Worm (Caenorhabditis elegans) whole organism, midembryonic: ENCODE results near the gene K10D6.4.
A peak's percentile ranks its signal among the peaks of the same experiment; 100 is the strongest.

Source experiments
- T22C8.4 ChIP-seq: fragments of 200-800 bp; sonication (Bioruptor generic); IDR thresholded peaks from 2 replicates; pipeline ENCODE4 v1.3.6; 2022; ENCODE audit warnings: missing genetic modification characterization, missing compliant biosample characterization
- cog-1 ChIP-seq: sonication (generic microtip); optimal IDR thresholded peaks from 2 replicates; lab custom pipeline; 2016; ENCODE audit warnings: missing genetic modification characterization, missing compliant biosample characterization
- flt-1 ChIP-seq: fragments of 200-800 bp; sonication (Bioruptor generic); IDR thresholded peaks from 2 replicates; pipeline ENCODE4 v1.3.6; 2022; ENCODE audit warnings: missing genetic modification characterization, missing compliant biosample characterization
- klf-2 ChIP-seq: fragments of 200-800 bp; sonication (Bioruptor generic); conservative IDR thresholded peaks from 2 replicates; pipeline ENCODE4 v1.3.6; 2022; ENCODE audit warnings: missing genetic modification reagents, missing genetic modification characterization, missing compliant biosample characterization
- med-1 ChIP-seq: sonication (generic microtip); optimal IDR thresholded peaks from 2 replicates; lab custom pipeline; 2017; ENCODE audit warnings: missing genetic modification characterization, mild to moderate bottlenecking, missing compliant biosample characterization, antibody characterized with exemption, missing genetic modification reagents; ENCODE audit not compliant: insufficient read depth
- ref-1 ChIP-seq: fragments of 200-800 bp; sonication (Bioruptor generic); conservative IDR thresholded peaks from 2 replicates; pipeline ENCODE4 v1.3.6; 2022; ENCODE audit warnings: missing genetic modification reagents, missing genetic modification characterization, missing compliant biosample characterization
- tab-1 ChIP-seq: fragments of 200-800 bp; sonication (Bioruptor generic); IDR thresholded peaks from 2 replicates; pipeline ENCODE4 v1.3.6; 2022; ENCODE audit warnings: missing genetic modification characterization, missing compliant biosample characterization
- ztf-23 ChIP-seq: fragments of 200-800 bp; sonication (Bioruptor generic); IDR thresholded peaks from 2 replicates; pipeline ENCODE4 v1.3.6; 2022; ENCODE audit warnings: missing genetic modification reagents, missing genetic modification characterization, missing compliant biosample characterization
- ztf-29 ChIP-seq: fragments of 200-800 bp; sonication (Bioruptor generic); IDR thresholded peaks from 2 replicates; pipeline ENCODE4 v1.3.6; 2022; ENCODE audit warnings: missing genetic modification reagents, missing genetic modification characterization, missing compliant biosample characterization

Gene K10D6.4

ce11 chrV:11220415-11220814 is 18.7 kb downstream of the K10D6.4 start:
- no peak for TF ChIP-seq ref-1 (GFP tag; lab: Robert Waterston, UW)
- TF ChIP-seq T22C8.4, result no peak
- no peak for TF ChIP-seq ztf-29 (GFP tag; lab: Robert Waterston, UW)
- no peak for TF ChIP-seq med-1 (GFP tag; lab: Kevin White, UChicago)
- no peak for TF ChIP-seq cog-1 (tag; lab: Kevin White, UChicago)
- no peak for TF ChIP-seq tab-1
- TF ChIP-seq klf-2 (GFP tag; lab: Robert Waterston, UW), result no peak
- TF ChIP-seq ztf-23 (GFP tag; lab: Robert Waterston, UW), result no peak
- no peak for TF ChIP-seq flt-1 (GFP tag; lab: Robert Waterston, UW)

- TF ChIP-seq ztf-29 (GFP tag; lab: Robert Waterston, UW) (no peak), T22C8.4 (no peak)
Observed at ce11 chrV:11220936-11221335, 19.2 kb downstream of the K10D6.4 start, which contains the start of gene T19B10.2. Gene T19B10.2 (plus strand): TSS chrV:11221302.

- TF ChIP-seq ztf-29 (GFP tag; lab: Robert Waterston, UW) (no peak), med-1 (GFP tag; lab: Kevin White, UChicago) (no peak), ztf-23 (GFP tag; lab: Robert Waterston, UW) (no peak), ref-1 (GFP tag; lab: Robert Waterston, UW) (no peak), tab-1 (no peak), flt-1 (GFP tag; lab: Robert Waterston, UW) (no peak)
Observed at ce11 chrV:11223698-11224097, 22.0 kb downstream of the K10D6.4 start.

ce11 chrV:11225981-11226380 is 24.3 kb downstream of the K10D6.4 start, which contains the start of gene bgal-1:
Gene bgal-1 (minus strand): TSS chrV:11226018.
- TF ChIP-seq ref-1 (GFP tag; lab: Robert Waterston, UW) (no peak), ztf-23 (GFP tag; lab: Robert Waterston, UW) (no peak), med-1 (GFP tag; lab: Kevin White, UChicago) (no peak), ztf-29 (GFP tag; lab: Robert Waterston, UW) (no peak), T22C8.4 (no peak), klf-2 (GFP tag; lab: Robert Waterston, UW) (no peak), cog-1 (tag; lab: Kevin White, UChicago) (no peak), flt-1 (GFP tag; lab: Robert Waterston, UW) (no peak), tab-1 (no peak)

DNA sequence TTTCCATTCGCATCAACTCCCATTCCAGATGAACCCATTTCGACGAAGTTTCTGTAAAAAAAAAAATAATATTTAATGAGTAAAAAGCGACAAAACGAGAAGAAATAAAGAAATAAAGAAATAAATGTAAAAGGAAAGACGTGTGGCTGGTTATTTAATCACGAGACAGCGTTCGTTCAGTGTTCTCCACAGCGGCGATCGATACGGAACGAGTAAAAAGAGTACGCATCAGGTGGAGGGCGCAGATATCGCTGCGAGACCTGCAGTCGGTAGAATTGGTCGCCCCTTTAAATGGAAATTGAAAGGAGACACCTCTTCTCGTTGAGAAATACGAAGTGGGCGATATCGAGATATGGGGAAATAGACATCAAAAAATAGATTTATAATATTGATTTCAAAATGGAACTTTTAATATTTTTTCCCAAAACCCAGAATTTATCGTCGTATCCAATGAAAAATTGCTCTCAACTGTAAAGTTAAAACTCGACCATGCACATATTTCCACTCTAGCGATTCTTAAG is 27.0 kb downstream of the K10D6.4 start, which contains the start of gene pqn-70:
TSS of gene pqn-70 (minus strand) at position 51 of the 521 bp plus-strand sequence.
- TF ChIP-seq ztf-29 (GFP tag; lab: Robert Waterston, UW), result no peak
- peak; percentile 90 for TF ChIP-seq T22C8.4
- peak; percentile 57; the same call in 1 of the 2 replicates for TF ChIP-seq ztf-23 (GFP tag; lab: Robert Waterston, UW)
- TF ChIP-seq ref-1 (GFP tag; lab: Robert Waterston, UW), result no peak
- peak; percentile 67; the same call in 1 of the 2 replicates for TF ChIP-seq flt-1 (GFP tag; lab: Robert Waterston, UW)
- TF ChIP-seq cog-1 (tag; lab: Kevin White, UChicago), result peak; percentile 61
- no peak for TF ChIP-seq tab-1

DNA sequence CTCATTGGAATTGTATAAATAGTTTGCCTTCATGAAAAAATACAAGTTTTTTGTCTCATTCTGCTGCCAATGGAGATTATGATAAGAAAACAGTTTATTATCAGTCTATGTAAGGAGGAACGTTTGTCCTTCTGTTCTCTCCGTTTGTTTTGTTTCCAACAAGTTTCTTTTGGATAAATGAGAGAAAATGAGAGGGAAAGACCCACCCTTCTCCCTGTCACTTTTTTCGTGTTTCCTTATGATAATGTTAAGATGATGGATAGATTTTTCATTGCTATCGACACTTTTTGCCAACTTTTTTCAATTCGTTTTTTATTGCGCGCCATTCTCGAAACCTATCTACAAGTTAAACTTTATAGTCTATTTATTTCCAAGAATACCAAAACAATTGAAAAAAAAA is 29.5 kb downstream of the K10D6.4 start:
- TF ChIP-seq klf-2 (GFP tag; lab: Robert Waterston, UW), result no peak
- no peak for TF ChIP-seq ztf-29 (GFP tag; lab: Robert Waterston, UW)
- TF ChIP-seq ztf-23 (GFP tag; lab: Robert Waterston, UW), result no peak
- no peak for TF ChIP-seq flt-1 (GFP tag; lab: Robert Waterston, UW)
- TF ChIP-seq med-1 (GFP tag; lab: Kevin White, UChicago), result no peak
- no peak for TF ChIP-seq ref-1 (GFP tag; lab: Robert Waterston, UW)
- no peak for TF ChIP-seq cog-1 (tag; lab: Kevin White, UChicago)
- TF ChIP-seq tab-1, result no peak
- no peak for TF ChIP-seq T22C8.4

ce11 chrV:11234350-11234749 is 32.6 kb downstream of the K10D6.4 start, which contains the start of gene T19B10.5:
Gene T19B10.5 (plus strand): TSS chrV:11234650.
- no peak for TF ChIP-seq ztf-23 (GFP tag; lab: Robert Waterston, UW)
- TF ChIP-seq klf-2 (GFP tag; lab: Robert Waterston, UW), result no peak
- TF ChIP-seq ztf-29 (GFP tag; lab: Robert Waterston, UW), result no peak
- no peak for TF ChIP-seq cog-1 (tag; lab: Kevin White, UChicago)
- no peak for TF ChIP-seq ref-1 (GFP tag; lab: Robert Waterston, UW)
- no peak for TF ChIP-seq med-1 (GFP tag; lab: Kevin White, UChicago)
- no peak for TF ChIP-seq T22C8.4
- no peak for TF ChIP-seq tab-1
- TF ChIP-seq flt-1 (GFP tag; lab: Robert Waterston, UW), result no peak

DNA sequence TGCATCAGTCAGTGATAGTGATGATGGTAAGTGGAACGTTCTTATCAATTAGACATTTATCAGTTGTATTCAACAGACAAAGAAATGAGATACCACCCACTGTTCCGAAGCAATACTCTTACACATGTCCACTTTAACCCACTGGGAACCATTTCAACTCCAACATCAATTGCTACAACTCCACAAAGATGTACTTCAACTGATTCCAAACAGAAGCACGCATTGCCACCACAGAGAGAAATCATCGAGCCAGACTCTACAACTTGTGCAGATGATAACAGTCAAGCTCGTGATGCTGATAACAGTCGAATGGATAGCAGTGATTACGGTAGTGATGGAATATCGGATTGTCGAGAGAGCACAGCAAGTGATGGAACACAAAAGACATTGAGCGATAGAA is 34.2 kb downstream of the K10D6.4 start:
- TF ChIP-seq T22C8.4, result no peak
- no peak for TF ChIP-seq flt-1 (GFP tag; lab: Robert Waterston, UW)
- TF ChIP-seq cog-1 (tag; lab: Kevin White, UChicago), result no peak
- no peak for TF ChIP-seq ref-1 (GFP tag; lab: Robert Waterston, UW)
- TF ChIP-seq ztf-29 (GFP tag; lab: Robert Waterston, UW), result no peak
- no peak for TF ChIP-seq tab-1
- no peak for TF ChIP-seq med-1 (GFP tag; lab: Kevin White, UChicago)
- no peak for TF ChIP-seq klf-2 (GFP tag; lab: Robert Waterston, UW)
- no peak for TF ChIP-seq ztf-23 (GFP tag; lab: Robert Waterston, UW)

ce11 chrV:11239187-11239725 is 37.5 kb downstream of the K10D6.4 start, which contains the start of the genes dvc-1 and ima-1:
Gene dvc-1 (minus strand): TSS chrV:11239331.
Gene ima-1 (plus strand): TSS chrV:11239675.
- TF ChIP-seq T22C8.4 (peak; percentile 57), med-1 (GFP tag; lab: Kevin White, UChicago) (peak; percentile 92), ztf-29 (GFP tag; lab: Robert Waterston, UW) (peak; percentile 27; the same call in 1 of the 2 replicates), ztf-23 (GFP tag; lab: Robert Waterston, UW) (peak; percentile 84), klf-2 (GFP tag; lab: Robert Waterston, UW) (peak; percentile 73), ref-1 (GFP tag; lab: Robert Waterston, UW) (no peak), cog-1 (tag; lab: Kevin White, UChicago) (peak; percentile 78), flt-1 (GFP tag; lab: Robert Waterston, UW) (peak; percentile 87), tab-1 (peak; percentile 84)
